Worm (Caenorhabditis elegans) whole organism, L2 larva: ENCODE data around the gene mlt-3.

Source experiments
- C34F6.9 ChIP-seq: fragments of 150-350 bp; optimal IDR thresholded peaks from 2 replicates; lab custom pipeline; 2014; ENCODE audit warnings: missing biosample characterization, missing genetic modification characterization
- R02D3.7 ChIP-seq: fragments of 150-350 bp; optimal IDR thresholded peaks from 2 replicates; lab custom pipeline; 2014; ENCODE audit warnings: missing biosample characterization, missing genetic modification characterization
- Y55F3AM.14 ChIP-seq: fragments of 200-800 bp; sonication (Bioruptor generic); optimal IDR thresholded peaks from 2 replicates; lab custom pipeline; 2018; ENCODE audit warnings: mild to moderate bottlenecking, missing genetic modification characterization, missing compliant biosample characterization
- aly-2 ChIP-seq: fragments of 150-350 bp; optimal IDR thresholded peaks from 2 replicates; lab custom pipeline; 2014; ENCODE audit warnings: missing biosample characterization, missing genetic modification characterization
- ama-1 ChIP-seq: fragments of 150-350 bp; optimal IDR thresholded peaks from 2 replicates; lab custom pipeline; 2018; ENCODE audit warnings: inconsistent platforms
- blmp-1 ChIP-seq: sonication (generic microtip); optimal IDR thresholded peaks from 2 replicates; lab custom pipeline; 2017; ENCODE audit warnings: missing genetic modification characterization, mild to moderate bottlenecking, missing compliant biosample characterization, antibody characterized with exemption, moderate library complexity; ENCODE audit not compliant: insufficient read depth
- egl-27 ChIP-seq: sonication (generic microtip); optimal IDR thresholded peaks from 3 replicates; lab custom pipeline; 2017; ENCODE audit warnings: missing biosample characterization, missing genetic modification reagents, missing genetic modification characterization
- elt-1 ChIP-seq: fragments of 150-350 bp; optimal IDR thresholded peaks from 2 replicates; lab custom pipeline; 2014; ENCODE audit warnings: missing biosample characterization, missing genetic modification characterization
- elt-3 ChIP-seq: sonication (generic microtip); optimal IDR thresholded peaks from 2 replicates; lab custom pipeline; 2017; ENCODE audit warnings: missing biosample characterization, missing genetic modification characterization
- fos-1 ChIP-seq: fragments of 150-350 bp; optimal IDR thresholded peaks from 2 replicates; lab custom pipeline; 2014; ENCODE audit warnings: missing biosample characterization, missing genetic modification characterization
- gmeb-1 ChIP-seq: fragments of 150-350 bp; optimal IDR thresholded peaks from 2 replicates; lab custom pipeline; 2014; ENCODE audit warnings: missing biosample characterization, missing genetic modification characterization
- lin-11 ChIP-seq: fragments of 150-350 bp; sonication (generic microtip); optimal IDR thresholded peaks from 2 replicates; lab custom pipeline; 2014; ENCODE audit warnings: missing biosample characterization, missing genetic modification characterization, inconsistent platforms, mixed read lengths
- lin-39 ChIP-seq: fragments of 150-350 bp; optimal IDR thresholded peaks from 2 replicates; lab custom pipeline; 2014; ENCODE audit warnings: missing biosample characterization, missing genetic modification reagents, missing genetic modification characterization
- mbf-1 ChIP-seq: sonication (generic microtip); optimal IDR thresholded peaks from 2 replicates; lab custom pipeline; 2017; ENCODE audit warnings: missing biosample characterization, missing genetic modification characterization
- nhr-10 ChIP-seq: sonication (generic microtip); optimal IDR thresholded peaks from 2 replicates; lab custom pipeline; 2017; ENCODE audit warnings: missing biosample characterization, missing genetic modification characterization
- nhr-11 ChIP-seq: fragments of 150-350 bp; optimal IDR thresholded peaks from 2 replicates; lab custom pipeline; 2014; ENCODE audit warnings: missing biosample characterization, missing genetic modification characterization
- nhr-129 ChIP-seq: fragments of 150-350 bp; optimal IDR thresholded peaks from 2 replicates; lab custom pipeline; 2014; ENCODE audit warnings: missing biosample characterization, missing genetic modification characterization
- nhr-23 ChIP-seq: fragments of 150-350 bp; optimal IDR thresholded peaks from 2 replicates; lab custom pipeline; 2014; ENCODE audit warnings: missing biosample characterization, missing genetic modification reagents, missing genetic modification characterization
- nhr-237 ChIP-seq: fragments of 150-350 bp; optimal IDR thresholded peaks from 2 replicates; lab custom pipeline; 2014; ENCODE audit warnings: missing biosample characterization, missing genetic modification characterization
- nhr-25 ChIP-seq: fragments of 150-350 bp; sonication (generic microtip); optimal IDR thresholded peaks from 3 replicates; lab custom pipeline; 2014; ENCODE audit warnings: missing biosample characterization, missing genetic modification characterization
- nhr-6 ChIP-seq: fragments of 150-350 bp; optimal IDR thresholded peaks from 2 replicates; lab custom pipeline; 2014; ENCODE audit warnings: missing biosample characterization, missing genetic modification characterization
- nhr-77 ChIP-seq: fragments of 150-350 bp; optimal IDR thresholded peaks from 2 replicates; lab custom pipeline; 2014; ENCODE audit warnings: missing biosample characterization, missing genetic modification characterization
- sem-4 ChIP-seq: fragments of 150-350 bp; optimal IDR thresholded peaks from 2 replicates; lab custom pipeline; 2014; ENCODE audit warnings: missing biosample characterization, missing genetic modification reagents, missing genetic modification characterization
- skn-1 ChIP-seq: sonication (generic microtip); optimal IDR thresholded peaks from 2 replicates; lab custom pipeline; 2017; ENCODE audit warnings: missing biosample characterization, missing genetic modification characterization
- sma-9 ChIP-seq, 2 experiments: fragments of 150-350 bp in 1 of 2; sonication (generic microtip) in 1 of 2; optimal IDR thresholded peaks; 2 replicates each; lab custom pipeline; 2014 to 2016; ENCODE audit warnings: missing genetic modification characterization in 2 of 2, mild to moderate bottlenecking in 1 of 2, missing biosample characterization in 1 of 2, missing compliant biosample characterization in 1 of 2, missing genetic modification reagents in 1 of 2, moderate library complexity in 1 of 2
- unc-55 ChIP-seq: fragments of 150-350 bp; sonication (generic microtip); optimal IDR thresholded peaks from 3 replicates; lab custom pipeline; 2014; ENCODE audit warnings: missing biosample characterization, missing genetic modification reagents, missing genetic modification characterization
- unc-62 ChIP-seq: fragments of 150-350 bp; optimal IDR thresholded peaks from 2 replicates; lab custom pipeline; 2014; ENCODE audit warnings: missing biosample characterization, missing genetic modification reagents, missing genetic modification characterization
- ztf-1 ChIP-seq: fragments of 200-800 bp; sonication (Bioruptor generic); conservative IDR thresholded peaks from 2 replicates; pipeline ENCODE4 v1.3.6; 2022; ENCODE audit warnings: missing genetic modification characterization, missing compliant biosample characterization
- ztf-11 ChIP-seq: sonication (generic microtip); optimal IDR thresholded peaks from 2 replicates; lab custom pipeline; 2017; ENCODE audit warnings: missing biosample characterization, missing genetic modification characterization
- ztf-4 ChIP-seq: fragments of 150-350 bp; optimal IDR thresholded peaks from 2 replicates; lab custom pipeline; 2014; ENCODE audit warnings: missing biosample characterization, missing genetic modification characterization

Gene mlt-3

ce11 chrIV:12208984-12209676 is 17.8 kb downstream of the mlt-3 start, which contains the start of the genes marb-1 and F35G2.3 (continued):
- TF ChIP-seq sma-9 (GFP tag; optimal IDR thresholded peaks at IDR 0.05; lab: Kevin White, UChicago) (peak; percentile 31), sma-9 (tag; optimal IDR thresholded peaks at IDR 0.05; lab: Kevin White, UChicago) (no peak), nhr-11 (tag; lab: Kevin White, UChicago) (no peak), skn-1 (tag; lab: Kevin White, UChicago) (no peak), ztf-4 (tag; lab: Kevin White, UChicago) (no peak), mbf-1 (tag; lab: Kevin White, UChicago) (no peak), ztf-1 (GFP tag; lab: Robert Waterston, UW) (no peak), nhr-237 (tag; lab: Kevin White, UChicago) (no peak), elt-3 (no peak)

- TF ChIP-seq nhr-129 (tag; lab: Kevin White, UChicago) (peak; percentile 47), nhr-25 (tag; lab: Kevin White, UChicago) (no peak), sem-4 (tag; lab: Kevin White, UChicago) (no peak), skn-1 (tag; lab: Kevin White, UChicago) (no peak), ama-1 (peak; percentile 51), elt-1 (tag; lab: Kevin White, UChicago) (no peak), ztf-4 (tag; lab: Kevin White, UChicago) (no peak), ztf-1 (GFP tag; lab: Robert Waterston, UW) (no peak), fos-1 (tag; lab: Kevin White, UChicago) (no peak)
These were observed 19.0 kb downstream of the mlt-3 start for ce11 chrIV:12207873-12208272.

- no peak for TF ChIP-seq egl-27 (tag; lab: Kevin White, UChicago)
- TF ChIP-seq blmp-1 (tag; lab: Kevin White, UChicago): no peak
- TF ChIP-seq ztf-4 (tag; lab: Kevin White, UChicago): no peak
- TF ChIP-seq aly-2 (tag; lab: Kevin White, UChicago): no peak
- no peak for TF ChIP-seq elt-1 (tag; lab: Kevin White, UChicago)
- TF ChIP-seq ama-1: no peak
- TF ChIP-seq ztf-1 (GFP tag; lab: Robert Waterston, UW): no peak
- no peak for TF ChIP-seq unc-62 (GFP tag; lab: Kevin White, UChicago)
- no peak for TF ChIP-seq nhr-6 (tag; lab: Kevin White, UChicago)
These were observed 19.5 kb downstream of the mlt-3 start for ce11 chrIV:12207454-12207853.

ce11 chrIV:12203968-12204367 is 22.9 kb downstream of the mlt-3 start:
- TF ChIP-seq R02D3.7 (tag; lab: Kevin White, UChicago) (no peak), nhr-129 (tag; lab: Kevin White, UChicago) (peak; percentile 43), gmeb-1 (tag; lab: Kevin White, UChicago) (no peak), sma-9 (GFP tag; optimal IDR thresholded peaks at IDR 0.05; lab: Kevin White, UChicago) (no peak), sma-9 (tag; optimal IDR thresholded peaks at IDR 0.05; lab: Kevin White, UChicago) (no peak), aly-2 (tag; lab: Kevin White, UChicago) (no peak), sem-4 (tag; lab: Kevin White, UChicago) (no peak), nhr-25 (tag; lab: Kevin White, UChicago) (no peak)

- no peak for TF ChIP-seq nhr-77 (tag; lab: Kevin White, UChicago)
- TF ChIP-seq nhr-23 (tag; lab: Kevin White, UChicago): no peak
- no peak for TF ChIP-seq Y55F3AM.14 (GFP tag; lab: Kevin White, UChicago)
- no peak for TF ChIP-seq blmp-1 (tag; lab: Kevin White, UChicago)
- TF ChIP-seq R02D3.7 (tag; lab: Kevin White, UChicago): no peak
- no peak for TF ChIP-seq lin-11 (tag; lab: Kevin White, UChicago)
- no peak for TF ChIP-seq ama-1
- no peak for TF ChIP-seq unc-62 (GFP tag; lab: Kevin White, UChicago)
- TF ChIP-seq ztf-11 (tag; lab: Kevin White, UChicago): no peak
- no peak for TF ChIP-seq unc-55 (GFP tag; lab: Kevin White, UChicago)
- TF ChIP-seq lin-39: no peak
- TF ChIP-seq nhr-10 (tag; lab: Kevin White, UChicago): no peak
- no peak for TF ChIP-seq C34F6.9 (tag; lab: Kevin White, UChicago)
- no peak for TF ChIP-seq skn-1 (tag; lab: Kevin White, UChicago)
- TF ChIP-seq fos-1 (tag; lab: Kevin White, UChicago): no peak
- no peak for TF ChIP-seq elt-1 (tag; lab: Kevin White, UChicago)
These were observed 24.0 kb downstream of the mlt-3 start, which contains the start of gene F35G2.1 for ce11 chrIV:12202949-12203348. F35G2.1 (plus strand) TSS chrIV:12203249.
